3 worm cellular contexts compared by ENCODE assay signal in the genomic region with DNA sequence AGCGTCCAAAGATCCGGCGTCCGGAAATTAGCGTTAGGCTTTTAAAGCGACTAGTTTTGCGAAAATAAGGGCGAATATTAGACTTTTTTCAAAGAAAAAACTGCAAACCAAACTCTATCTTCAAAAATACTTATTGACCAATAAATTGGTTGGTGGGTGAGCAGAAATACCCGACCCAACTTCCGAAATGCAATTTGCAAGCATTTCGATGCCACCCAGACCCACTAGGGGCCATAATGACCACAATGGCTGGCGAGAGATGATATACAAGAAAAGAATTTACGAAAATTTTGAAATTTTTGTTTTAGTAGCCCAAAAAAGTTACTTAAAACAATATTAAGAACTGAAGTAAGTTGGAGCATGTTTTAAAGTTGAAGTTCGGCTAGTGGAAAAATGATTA.
TF ChIP-seq lines count a peak whose summit lies in the region.

No protein-coding gene starts in this region.

TF ChIP-seq in whole organism, L1 larva, 84 proteins besides CTCF, POLR2A, EP300 and RAD21:
- TF ChIP-seq vab-15 (tag; optimal IDR thresholded peaks at IDR 0.05; lab: Kevin White, UChicago) (no peak), ztf-4 (tag; optimal IDR thresholded peaks at IDR 0.05; lab: Kevin White, UChicago) (no peak), lin-14 (GFP tag; optimal IDR thresholded peaks at IDR 0.05; lab: Kevin White, UChicago) (peak; percentile 30), tlp-1 (tag; optimal IDR thresholded peaks at IDR 0.05; lab: Kevin White, UChicago) (no peak)
TF ChIP-seq in whole organism, L1 larva: peak in this region for 1.

TF ChIP-seq in whole organism, late embryonic, 69 proteins besides CTCF, POLR2A, EP300 and RAD21:
- TF ChIP-seq unc-42 (tag; optimal IDR thresholded peaks at IDR 0.05; lab: Kevin White, UChicago): peak; percentile 66
- TF ChIP-seq pax-1 (tag; optimal IDR thresholded peaks at IDR 0.05; lab: Kevin White, UChicago): no peak

TF ChIP-seq in whole organism, mixed stage, embryonic, 35 proteins besides CTCF, POLR2A, EP300 and RAD21:
- TF ChIP-seq elt-1 (tag; optimal IDR thresholded peaks at IDR 0.05; lab: Kevin White, UChicago; ENCODE audit: borderline replicate concordance, insufficient read depth): no peak
- no peak for TF ChIP-seq nhr-28 (tag; optimal IDR thresholded peaks at IDR 0.05; lab: Kevin White, UChicago)
- no peak for TF ChIP-seq drap-1 (GFP tag; optimal IDR thresholded peaks at IDR 0.05; lab: Kevin White, UChicago)
- no peak for TF ChIP-seq bed-3 (GFP tag; optimal IDR thresholded peaks at IDR 0.05; lab: Kevin White, UChicago)
- peak; percentile 84 for TF ChIP-seq ces-1 (GFP tag; optimal IDR thresholded peaks at IDR 0.05; lab: Kevin White, UChicago)
- no peak for TF ChIP-seq pha-4 (tag; optimal IDR thresholded peaks at IDR 0.05; lab: Kevin White, UChicago)
